Fruit fly (Drosophila melanogaster) whole organism, embryonic: ENCODE measurements around the gene CG7140.

Experiments
- CG12236 ChIP-seq: fragments of 200-800 bp; sonication (Bioruptor generic); optimal IDR thresholded peaks from 2 replicates; lab custom pipeline; 2016; ENCODE audit warnings: missing biosample characterization, missing genetic modification characterization
- CG12744 ChIP-seq: fragments of 200-800 bp; sonication (Bioruptor generic); optimal IDR thresholded peaks from 2 replicates; lab custom pipeline; 2016; ENCODE audit warnings: missing biosample characterization, missing genetic modification characterization
- CG14667 ChIP-seq: fragments of 200-800 bp; sonication (Bioruptor generic); IDR thresholded peaks from 2 replicates; pipeline ENCODE4 v1.3.6; 2022; ENCODE audit warnings: missing biosample characterization, missing genetic modification characterization
- CG15601 ChIP-seq: fragments of 200-800 bp; sonication (Bioruptor generic); optimal IDR thresholded peaks from 3 replicates; lab custom pipeline; 2019; ENCODE audit warnings: missing biosample characterization, mild to moderate bottlenecking, missing genetic modification characterization, moderate library complexity
- CG16779 ChIP-seq: fragments of 200-800 bp; sonication (Bioruptor generic); IDR thresholded peaks from 2 replicates; pipeline ENCODE4 v1.3.6; 2022; ENCODE audit warnings: missing biosample characterization, missing genetic modification characterization
- CG17361 ChIP-seq: fragments of 200-800 bp; sonication (Bioruptor generic); IDR thresholded peaks from 3 replicates; pipeline ENCODE4 v1.3.6; 2022; ENCODE audit warnings: missing biosample characterization, missing genetic modification characterization
- CG2875 ChIP-seq: fragments of 200-800 bp; sonication (Bioruptor generic); optimal IDR thresholded peaks from 2 replicates; lab custom pipeline; 2017; ENCODE audit warnings: missing biosample characterization, mild to moderate bottlenecking, missing genetic modification characterization, missing genetic modification reagents
- CG3163 ChIP-seq: fragments of 200-800 bp; sonication (Bioruptor generic); optimal IDR thresholded peaks from 3 replicates; lab custom pipeline; 2016; ENCODE audit warnings: missing biosample characterization, missing genetic modification characterization
- CG42726 ChIP-seq: fragments of 200-800 bp; sonication (Bioruptor generic); IDR thresholded peaks from 2 replicates; pipeline ENCODE4 v1.3.6; 2022; ENCODE audit warnings: missing biosample characterization, missing genetic modification characterization; ENCODE audit not compliant: partially characterized antibody
- CG9437 ChIP-seq: fragments of 200-800 bp; sonication (Bioruptor generic); optimal IDR thresholded peaks from 2 replicates; lab custom pipeline; 2018; ENCODE audit warnings: missing biosample characterization, mild to moderate bottlenecking, missing genetic modification characterization
- CkIIα-i1 ChIP-seq: fragments of 200-800 bp; sonication (Bioruptor generic); IDR thresholded peaks from 2 replicates; pipeline ENCODE4 v1.3.6; 2022; ENCODE audit warnings: missing biosample characterization, missing genetic modification characterization
- Deaf1 ChIP-seq: fragments of 200-800 bp; optimal IDR thresholded peaks from 3 replicates; lab custom pipeline; 2019; ENCODE audit warnings: missing biosample characterization, mild to moderate bottlenecking, missing genetic modification characterization, moderate library complexity
- Dfd ChIP-seq, 2 experiments: fragments of >200 bp; optimal IDR thresholded peaks; 2 replicates each; lab custom pipeline; 2017; ENCODE audit warnings: missing biosample characterization in 2 of 2, missing genetic modification characterization in 2 of 2
- Dp ChIP-seq: fragments of 200-800 bp; sonication (Bioruptor generic); optimal IDR thresholded peaks from 2 replicates; lab custom pipeline; 2018; ENCODE audit warnings: missing biosample characterization, mild to moderate bottlenecking, missing genetic modification characterization, moderate library complexity
- ERR ChIP-seq: fragments of 200-800 bp; sonication (Bioruptor generic); optimal IDR thresholded peaks from 2 replicates; lab custom pipeline; 2016; ENCODE audit warnings: missing biosample characterization, missing genetic modification characterization
- Hr3 ChIP-seq: fragments of 200-800 bp; sonication (Bioruptor generic); optimal IDR thresholded peaks from 3 replicates; lab custom pipeline; 2016; ENCODE audit warnings: missing biosample characterization, missing genetic modification characterization
- Sox100B ChIP-seq: fragments of 200-800 bp; sonication (Bioruptor generic); optimal IDR thresholded peaks from 3 replicates; lab custom pipeline; 2018; ENCODE audit warnings: missing biosample characterization, mild to moderate bottlenecking, missing genetic modification characterization
- Trl ChIP-seq, 3 experiments: fragments of >200 bp in 2 of 3; fragments of 200-800 bp in 1 of 3; sonication (Bioruptor generic) in 1 of 3; optimal IDR thresholded peaks; 2 replicates in 1 of 3; 3 replicates in 2 of 3; lab custom pipeline; 2016 to 2017; ENCODE audit warnings: missing biosample characterization in 1 of 3, missing genetic modification characterization in 1 of 3
- Xrp1 ChIP-seq: fragments of 200-800 bp; sonication (Bioruptor generic); IDR thresholded peaks from 2 replicates; pipeline ENCODE4 v1.3.6; 2022; ENCODE audit warnings: missing biosample characterization, missing genetic modification characterization
- amos ChIP-seq: fragments of 200-800 bp; sonication (Bioruptor generic); IDR thresholded peaks from 2 replicates; pipeline ENCODE4 v1.3.6; 2022; ENCODE audit warnings: missing biosample characterization, missing genetic modification characterization; ENCODE audit not compliant: partially characterized antibody
- br ChIP-seq: fragments of >200 bp; optimal IDR thresholded peaks from 2 replicates; lab custom pipeline; 2017
- chinmo ChIP-seq: fragments of 200-800 bp; sonication (Bioruptor generic); IDR thresholded peaks from 4 replicates; pipeline ENCODE4 v1.3.6; 2022; ENCODE audit warnings: missing biosample characterization, missing genetic modification characterization; ENCODE audit not compliant: partially characterized antibody
- crol ChIP-seq: fragments of 200-800 bp; sonication (Bioruptor generic); IDR thresholded peaks from 2 replicates; pipeline ENCODE4 v1.3.6; 2022; ENCODE audit warnings: missing biosample characterization, missing genetic modification characterization
- dimm ChIP-seq: fragments of 200-800 bp; sonication (Bioruptor generic); IDR thresholded peaks from 2 replicates; pipeline ENCODE4 v1.3.6; 2022; ENCODE audit warnings: missing biosample characterization, missing genetic modification characterization
- dm ChIP-seq: fragments of 200-800 bp; sonication (Bioruptor generic); optimal IDR thresholded peaks from 3 replicates; lab custom pipeline; 2016; ENCODE audit warnings: missing biosample characterization, missing genetic modification characterization
- dmrt99B ChIP-seq: fragments of 200-800 bp; sonication (Bioruptor generic); optimal IDR thresholded peaks from 2 replicates; lab custom pipeline; 2018; ENCODE audit warnings: missing biosample characterization, mild to moderate bottlenecking, missing genetic modification characterization, moderate library complexity
- eyg ChIP-seq: fragments of 200-800 bp; sonication (Bioruptor generic); optimal IDR thresholded peaks from 3 replicates; lab custom pipeline; 2016; ENCODE audit warnings: missing biosample characterization, missing genetic modification characterization
- fd3F ChIP-seq: fragments of 200-800 bp; sonication (Bioruptor generic); optimal IDR thresholded peaks from 2 replicates; lab custom pipeline; 2018; ENCODE audit warnings: missing biosample characterization, mild to moderate bottlenecking, missing genetic modification characterization, moderate library complexity
- gce ChIP-seq: fragments of 200-800 bp; sonication (Bioruptor generic); IDR thresholded peaks from 3 replicates; pipeline ENCODE4 v1.3.6; 2022; ENCODE audit warnings: missing biosample characterization, missing genetic modification characterization
- gsb-n ChIP-seq: fragments of 200-800 bp; sonication (Bioruptor generic); optimal IDR thresholded peaks from 3 replicates; lab custom pipeline; 2018; ENCODE audit warnings: missing biosample characterization, mild to moderate bottlenecking, missing genetic modification characterization
- gt ChIP-seq: fragments of 200-800 bp; sonication (Bioruptor generic); IDR thresholded peaks from 2 replicates; pipeline ENCODE4 v1.3.6; 2022; ENCODE audit warnings: missing biosample characterization, missing genetic modification characterization
- hbn ChIP-seq: fragments of 200-800 bp; sonication (Bioruptor generic); IDR thresholded peaks from 2 replicates; pipeline ENCODE4 v1.3.6; 2022; ENCODE audit warnings: missing biosample characterization, missing genetic modification characterization; ENCODE audit not compliant: partially characterized antibody
- salm ChIP-seq: fragments of 200-800 bp; sonication (Bioruptor generic); optimal IDR thresholded peaks from 2 replicates; lab custom pipeline; 2018; ENCODE audit warnings: missing biosample characterization, mild to moderate bottlenecking, missing genetic modification characterization
- sens ChIP-seq: fragments of 200-800 bp; sonication (Bioruptor generic); peaks from one replicate; lab custom pipeline; 2016; ENCODE audit warnings: missing biosample characterization, missing genetic modification characterization
- slbo ChIP-seq: fragments of 200-800 bp; sonication (Bioruptor generic); IDR thresholded peaks from 2 replicates; pipeline ENCODE4 v1.3.6; 2022; ENCODE audit warnings: missing biosample characterization, missing genetic modification characterization
- tio ChIP-seq: fragments of 200-800 bp; sonication (Bioruptor generic); optimal IDR thresholded peaks from 2 replicates; lab custom pipeline; 2017; ENCODE audit warnings: missing biosample characterization, missing genetic modification characterization, inconsistent platforms
- tna ChIP-seq: fragments of 200-800 bp; sonication (Bioruptor generic); IDR thresholded peaks from 2 replicates; pipeline ENCODE4 v1.3.6; 2022; ENCODE audit warnings: missing biosample characterization, missing genetic modification characterization; ENCODE audit not compliant: partially characterized antibody
- trh ChIP-seq: fragments of 200-800 bp; sonication (Bioruptor generic); optimal IDR thresholded peaks from 2 replicates; lab custom pipeline; 2016; ENCODE audit warnings: missing biosample characterization, missing genetic modification characterization

CG7140 gene

dm6 chr3L:21994000-21994399 is 34.1 kb downstream of the CG7140 start:
- TF ChIP-seq CkIIα-i1 (GFP tag; lab: Robert Waterston, UW) (no peak), slbo (GFP tag; lab: Robert Waterston, UW) (no peak), trh (GFP tag; lab: Kevin White, UChicago) (no peak), CG15601 (tag; lab: Kevin White, UChicago) (no peak), CG12236 (GFP tag; lab: Kevin White, UChicago) (no peak), tio (GFP tag; lab: Kevin White, UChicago) (no peak), hbn (GFP tag; lab: Robert Waterston, UW) (no peak), sens (GFP tag; lab: Kevin White, UChicago) (peak; percentile 3), Trl (optimal IDR thresholded peaks at IDR 0.05; lab: Kevin White, UChicago) (peak in 1 of 2 experiments; percentile 3), Trl (GFP tag; optimal IDR thresholded peaks at IDR 0.05; lab: Kevin White, UChicago) (no peak), Hr3 (GFP tag; lab: Kevin White, UChicago) (no peak), CG14667 (GFP tag; lab: Robert Waterston, UW) (no peak), tna (GFP tag; lab: Robert Waterston, UW) (no peak), salm (tag; lab: Kevin White, UChicago) (no peak), CG16779 (no peak), Dp (GFP tag; lab: Kevin White, UChicago) (no peak), Deaf1 (tag; lab: Kevin White, UChicago) (peak; percentile 71), Dfd (GFP tag; optimal IDR thresholded peaks at IDR 0.05; lab: Kevin White, UChicago) (no peak), CG42726 (GFP tag; lab: Robert Waterston, UW) (no peak), gsb-n (tag; lab: Kevin White, UChicago) (no peak), CG3163 (peak; percentile 78)

- TF ChIP-seq dm (GFP tag; lab: Kevin White, UChicago) = no peak
- no peak for TF ChIP-seq br (lab: Kevin White, UChicago)
- no peak for TF ChIP-seq gce (GFP tag; lab: Robert Waterston, UW)
- no peak for TF ChIP-seq CG2875 (GFP tag; lab: Kevin White, UChicago)
- no peak for TF ChIP-seq fd3F (GFP tag; lab: Kevin White, UChicago)
- TF ChIP-seq dmrt99B = no peak
- TF ChIP-seq CG17361 (GFP tag; lab: Robert Waterston, UW) = no peak
- TF ChIP-seq amos = no peak
- TF ChIP-seq gt = no peak
- TF ChIP-seq ERR = no peak
- no peak for TF ChIP-seq Sox100B (GFP tag; lab: Kevin White, UChicago)
- no peak for TF ChIP-seq CG12744 (GFP tag; lab: Kevin White, UChicago)
- TF ChIP-seq CG9437 (GFP tag; lab: Kevin White, UChicago) = no peak
- TF ChIP-seq chinmo (GFP tag; lab: Robert Waterston, UW) = no peak
- no peak for TF ChIP-seq Xrp1 (GFP tag; lab: Robert Waterston, UW)
- TF ChIP-seq dimm (GFP tag; lab: Robert Waterston, UW) = no peak
- TF ChIP-seq, all 482 proteins: peak for 0
Measured at dm6 chr3L:21984910-21985309, 43.2 kb downstream of the CG7140 start, which contains the start of gene Act79B. Gene Act79B (plus strand): TSS chr3L:21985210.

dm6 chr3L:21979789-21980188 is 48.3 kb downstream of the CG7140 start:
- TF ChIP-seq crol (GFP tag; lab: Robert Waterston, UW) = peak; percentile 48
- no peak for TF ChIP-seq eyg
